Fruit fly (Drosophila melanogaster): ENCODE data around the gene CG17186.

The CG17186 gene

dm6 chr3R:19877427-19878076 is at the start of gene CG17186, which contains the start of gene Arc42:
TSS of gene CG17186 (minus strand) at chr3R:19877514.
TSS of gene Arc42 (plus strand) at chr3R:19877737.
- no peak for TF ChIP-seq h (optimal IDR thresholded peaks at IDR 0.05)
- TF ChIP-seq insv (optimal IDR thresholded peaks at IDR 0.05) = no peak
- TF ChIP-seq Sin3A (optimal IDR thresholded peaks at IDR 0.05) = no peak
- TF ChIP-seq psq (optimal IDR thresholded peaks at IDR 0.05) = no peak
- TF ChIP-seq Myc (optimal IDR thresholded peaks at IDR 0.05) = no peak
- TF ChIP-seq ttk (optimal IDR thresholded peaks at IDR 0.05) = no peak

dm6 chr3R:19925271-19925670 is 48.0 kb upstream of the CG17186 start, which contains the start of gene CG4462:
TSS of gene CG4462 (minus strand) at chr3R:19925371.
- TF ChIP-seq psq (optimal IDR thresholded peaks at IDR 0.05) = no peak
- TF ChIP-seq insv (optimal IDR thresholded peaks at IDR 0.05) = no peak
- TF ChIP-seq ttk (optimal IDR thresholded peaks at IDR 0.05) = no peak
- no peak for TF ChIP-seq Sin3A (optimal IDR thresholded peaks at IDR 0.05)
- no peak for TF ChIP-seq Myc (optimal IDR thresholded peaks at IDR 0.05)
- TF ChIP-seq h (optimal IDR thresholded peaks at IDR 0.05) = no peak

- no peak for TF ChIP-seq Sin3A (optimal IDR thresholded peaks at IDR 0.05)
- TF ChIP-seq insv (optimal IDR thresholded peaks at IDR 0.05) = no peak
- TF ChIP-seq Myc (optimal IDR thresholded peaks at IDR 0.05) = no peak
- no peak for TF ChIP-seq h (optimal IDR thresholded peaks at IDR 0.05)
- no peak for TF ChIP-seq ttk (optimal IDR thresholded peaks at IDR 0.05)
- TF ChIP-seq psq (optimal IDR thresholded peaks at IDR 0.05) = no peak
These were observed 47.0 kb upstream of the CG17186 start for dm6 chr3R:19924331-19924730.

dm6 chr3R:19918207-19918606 is 40.9 kb upstream of the CG17186 start, which contains the start of gene CG4770:
TSS of gene CG4770 (plus strand) at chr3R:19918507.
- TF ChIP-seq ttk (optimal IDR thresholded peaks at IDR 0.05) (no peak), h (optimal IDR thresholded peaks at IDR 0.05) (no peak), psq (optimal IDR thresholded peaks at IDR 0.05) (no peak), insv (optimal IDR thresholded peaks at IDR 0.05) (no peak), Sin3A (optimal IDR thresholded peaks at IDR 0.05) (no peak), Myc (optimal IDR thresholded peaks at IDR 0.05) (no peak)

dm6 chr3R:19917739-19918138 is 40.4 kb upstream of the CG17186 start, which contains the start of gene CG4465:
TSS of gene CG4465 (minus strand) at chr3R:19917839.
- no peak for TF ChIP-seq ttk (optimal IDR thresholded peaks at IDR 0.05)
- no peak for TF ChIP-seq insv (optimal IDR thresholded peaks at IDR 0.05)
- no peak for TF ChIP-seq Sin3A (optimal IDR thresholded peaks at IDR 0.05)
- no peak for TF ChIP-seq psq (optimal IDR thresholded peaks at IDR 0.05)

- no peak for TF ChIP-seq psq (optimal IDR thresholded peaks at IDR 0.05)
- TF ChIP-seq ttk (optimal IDR thresholded peaks at IDR 0.05) = no peak
- no peak for TF ChIP-seq insv (optimal IDR thresholded peaks at IDR 0.05)
- TF ChIP-seq h (optimal IDR thresholded peaks at IDR 0.05) = no peak
- TF ChIP-seq Myc (optimal IDR thresholded peaks at IDR 0.05) = no peak
- TF ChIP-seq Sin3A (optimal IDR thresholded peaks at IDR 0.05) = no peak
These were observed 38.0 kb upstream of the CG17186 start, which contains the start of the genes Xport-A and Xport-B for dm6 chr3R:19915312-19915711. TSS of gene Xport-A (minus strand) at chr3R:19915412. TSS of gene Xport-B (minus strand) at chr3R:19915412.

- TF ChIP-seq h (optimal IDR thresholded peaks at IDR 0.05) (no peak), Sin3A (optimal IDR thresholded peaks at IDR 0.05) (no peak), insv (optimal IDR thresholded peaks at IDR 0.05) (no peak), psq (optimal IDR thresholded peaks at IDR 0.05) (no peak), Myc (optimal IDR thresholded peaks at IDR 0.05) (no peak), ttk (optimal IDR thresholded peaks at IDR 0.05) (no peak)
These were observed 33.7 kb upstream of the CG17186 start for dm6 chr3R:19911030-19911429.

dm6 chr3R:19910302-19911029 is 33.2 kb upstream of the CG17186 start:
- TF ChIP-seq h (optimal IDR thresholded peaks at IDR 0.05) = no peak
- TF ChIP-seq Sin3A (optimal IDR thresholded peaks at IDR 0.05) = no peak
- no peak for TF ChIP-seq ttk (optimal IDR thresholded peaks at IDR 0.05)
- no peak for TF ChIP-seq psq (optimal IDR thresholded peaks at IDR 0.05)
- no peak for TF ChIP-seq Myc (optimal IDR thresholded peaks at IDR 0.05)
- no peak for TF ChIP-seq insv (optimal IDR thresholded peaks at IDR 0.05)

- TF ChIP-seq h (optimal IDR thresholded peaks at IDR 0.05) = no peak
These were observed 32.3 kb upstream of the CG17186 start for dm6 chr3R:19909541-19910182.

- no peak for TF ChIP-seq ttk (optimal IDR thresholded peaks at IDR 0.05)
- no peak for TF ChIP-seq psq (optimal IDR thresholded peaks at IDR 0.05)
- no peak for TF ChIP-seq h (optimal IDR thresholded peaks at IDR 0.05)
- TF ChIP-seq insv (optimal IDR thresholded peaks at IDR 0.05) = no peak
- TF ChIP-seq Sin3A (optimal IDR thresholded peaks at IDR 0.05) = no peak
- TF ChIP-seq Myc (optimal IDR thresholded peaks at IDR 0.05) = no peak
These were observed 31.6 kb upstream of the CG17186 start for dm6 chr3R:19908863-19909343.

- TF ChIP-seq h (optimal IDR thresholded peaks at IDR 0.05) (no peak), ttk (optimal IDR thresholded peaks at IDR 0.05) (no peak), Sin3A (optimal IDR thresholded peaks at IDR 0.05) (no peak), insv (optimal IDR thresholded peaks at IDR 0.05) (no peak), psq (optimal IDR thresholded peaks at IDR 0.05) (no peak), Myc (optimal IDR thresholded peaks at IDR 0.05) (no peak)
These were observed 28.7 kb upstream of the CG17186 start for dm6 chr3R:19905932-19906439.
